Worm (Caenorhabditis elegans): ENCODE data around the gene C17C3.3.
A peak's percentile ranks its signal among the peaks of the same experiment; 100 is the strongest.

DNA sequence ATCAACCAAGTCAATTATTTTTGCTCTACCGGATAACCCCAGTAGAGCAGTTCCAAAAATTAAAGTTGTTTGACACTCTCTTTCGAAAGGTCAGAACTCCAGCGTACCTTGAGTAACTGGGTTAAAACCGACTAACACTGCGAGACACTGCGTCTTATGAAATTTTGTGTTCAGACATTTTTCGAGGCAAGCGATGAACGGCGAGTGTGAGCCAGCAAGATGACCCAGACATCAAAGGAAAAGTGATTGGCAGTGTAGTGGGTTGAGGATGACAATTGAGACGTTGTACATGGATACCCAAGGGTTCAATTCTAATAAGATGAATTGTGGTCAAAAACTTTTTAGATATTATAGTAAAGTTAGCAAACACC lies 17.4 kb upstream of the C17C3.3 start:
- TF ChIP-seq ztf-22 (GFP tag; optimal IDR thresholded peaks at IDR 0.05), result peak; percentile 50
- TF ChIP-seq aptf-2 (GFP tag; conservative IDR thresholded peaks at IDR 0.05), result no peak
- peak; percentile 93 for TF ChIP-seq snpc-4 (GFP tag; optimal IDR thresholded peaks at IDR 0.05)
- peak; percentile 98 to 99 (median 98) for TF ChIP-seq snpc-4 (tag; optimal IDR thresholded peaks at IDR 0.05)
- peak; percentile 33 for TF ChIP-seq ets-4 (GFP tag; optimal IDR thresholded peaks at IDR 0.05)
- no peak for TF ChIP-seq F52B5.7 (tag; optimal IDR thresholded peaks at IDR 0.05)
- TF ChIP-seq efl-1 (GFP tag; optimal IDR thresholded peaks at IDR 0.05), result no peak
- TF ChIP-seq Y53F4B.3 (GFP tag; IDR thresholded peaks at IDR 0.05), result no peak
- peak; percentile 14; the same call in 1 of the 2 replicates for TF ChIP-seq dox-1 (GFP tag; IDR thresholded peaks at IDR 0.05)
- 0 out of 2 replicates have a peak, but pooled peaks have one; percentile 9 for TF ChIP-seq egl-18 (GFP tag; IDR thresholded peaks at IDR 0.05)
- TF ChIP-seq nhr-120 (GFP tag; IDR thresholded peaks at IDR 0.05), result no peak
